Fruit fly (Drosophila melanogaster) whole organism, prepupa: ENCODE measurements around the gene CG11816.

Experiments used
- Blimp-1 ChIP-seq: fragments of 200-800 bp; sonication (Bioruptor generic); optimal IDR thresholded peaks from 3 replicates; lab custom pipeline; 2017; ENCODE audit warnings: missing biosample characterization, missing genetic modification characterization, mild to moderate bottlenecking, moderate library complexity, missing genetic modification reagents
- CG10631 ChIP-seq: fragments of 200-800 bp; sonication (Bioruptor generic); optimal IDR thresholded peaks from 2 replicates; lab custom pipeline; 2016; ENCODE audit warnings: missing biosample characterization, missing genetic modification characterization
- CG11294 ChIP-seq: fragments of 200-800 bp; sonication (Bioruptor generic); IDR thresholded peaks from 2 replicates; pipeline ENCODE4 v1.3.6; 2022; ENCODE audit warnings: missing biosample characterization, missing genetic modification characterization
- CG15336 ChIP-seq: fragments of 200-800 bp; sonication (Bioruptor generic); IDR thresholded peaks from 2 replicates; pipeline ENCODE4 v1.3.6; 2022; ENCODE audit warnings: missing biosample characterization, missing genetic modification characterization
- CG16779 ChIP-seq: fragments of 200-800 bp; sonication (Bioruptor generic); optimal IDR thresholded peaks from 3 replicates; lab custom pipeline; 2017; ENCODE audit warnings: missing biosample characterization, mild to moderate bottlenecking, missing genetic modification characterization
- CG3032 ChIP-seq: fragments of 200-800 bp; optimal IDR thresholded peaks from 2 replicates; lab custom pipeline; 2019; ENCODE audit warnings: missing biosample characterization, mild to moderate bottlenecking, missing genetic modification characterization, moderate library complexity
- CG31627 ChIP-seq: fragments of 200-800 bp; sonication (Bioruptor generic); optimal IDR thresholded peaks from 3 replicates; lab custom pipeline; 2016; ENCODE audit warnings: missing biosample characterization, missing genetic modification characterization
- CG32006 ChIP-seq: fragments of 200-800 bp; sonication (Bioruptor generic); optimal IDR thresholded peaks from 3 replicates; lab custom pipeline; 2017; ENCODE audit warnings: missing biosample characterization, mild to moderate bottlenecking, missing genetic modification characterization
- CG3919 ChIP-seq: fragments of 200-800 bp; sonication (Bioruptor generic); optimal IDR thresholded peaks from 3 replicates; lab custom pipeline; 2016; ENCODE audit warnings: missing biosample characterization, missing genetic modification characterization
- CG4318 ChIP-seq: fragments of 200-800 bp; sonication (Bioruptor generic); optimal IDR thresholded peaks from 3 replicates; lab custom pipeline; 2017; ENCODE audit warnings: missing biosample characterization, mild to moderate bottlenecking, missing genetic modification characterization
- CG6276 ChIP-seq: fragments of 200-800 bp; sonication (Bioruptor generic); optimal IDR thresholded peaks from 2 replicates; lab custom pipeline; 2017; ENCODE audit warnings: missing biosample characterization, mild to moderate bottlenecking, missing genetic modification characterization
- CG6792 ChIP-seq: fragments of 200-800 bp; sonication (Bioruptor generic); optimal IDR thresholded peaks from 3 replicates; lab custom pipeline; 2016; ENCODE audit warnings: missing biosample characterization, missing genetic modification characterization
- CG6854 ChIP-seq: fragments of 200-800 bp; sonication (Bioruptor generic); optimal IDR thresholded peaks from 2 replicates; lab custom pipeline; 2017; ENCODE audit warnings: missing biosample characterization, mild to moderate bottlenecking, missing genetic modification characterization
- CG8119 ChIP-seq: fragments of 200-800 bp; sonication (Bioruptor generic); IDR thresholded peaks from 3 replicates; pipeline ENCODE4 v1.3.6; 2022; ENCODE audit warnings: missing biosample characterization, missing genetic modification characterization
- CG8319 ChIP-seq: fragments of 200-800 bp; sonication (Bioruptor generic); optimal IDR thresholded peaks from 3 replicates; lab custom pipeline; 2016; ENCODE audit warnings: missing biosample characterization, missing genetic modification characterization
- Eip75B ChIP-seq: fragments of 200-800 bp; sonication (Bioruptor generic); optimal IDR thresholded peaks from 3 replicates; lab custom pipeline; 2016; ENCODE audit warnings: missing biosample characterization, missing genetic modification characterization
- Eip78C ChIP-seq: fragments of 200-800 bp; sonication (Bioruptor generic); peaks from one replicate; lab custom pipeline; 2016; ENCODE audit warnings: missing biosample characterization, missing genetic modification characterization
- Eip93F ChIP-seq: fragments of 200-800 bp; sonication (Bioruptor generic); optimal IDR thresholded peaks from 2 replicates; lab custom pipeline; 2016; ENCODE audit warnings: missing biosample characterization, mild to moderate bottlenecking, missing genetic modification characterization
- Ets21C ChIP-seq: fragments of 200-800 bp; sonication (Bioruptor generic); optimal IDR thresholded peaks from 3 replicates; lab custom pipeline; 2016; ENCODE audit warnings: missing biosample characterization, missing genetic modification characterization
- Ets96B ChIP-seq: fragments of 200-800 bp; optimal IDR thresholded peaks from 2 replicates; lab custom pipeline; 2019; ENCODE audit warnings: missing biosample characterization, mild to moderate bottlenecking, missing genetic modification characterization, moderate library complexity
- Gug ChIP-seq: fragments of 200-800 bp; sonication (Bioruptor generic); IDR thresholded peaks from 2 replicates; pipeline ENCODE4 v1.3.6; 2022; ENCODE audit warnings: missing biosample characterization, missing genetic modification characterization
- Hr38 ChIP-seq: sonication (Bioruptor generic); optimal IDR thresholded peaks from 2 replicates; lab custom pipeline; 2016; ENCODE audit warnings: missing biosample characterization, missing genetic modification characterization
- Hr39 ChIP-seq: fragments of 200-800 bp; sonication (Bioruptor generic); optimal IDR thresholded peaks from 2 replicates; lab custom pipeline; 2016; ENCODE audit warnings: missing biosample characterization, missing genetic modification characterization
- Hr4 ChIP-seq: fragments of 200-800 bp; sonication (Bioruptor generic); optimal IDR thresholded peaks from 3 replicates; lab custom pipeline; 2016; ENCODE audit warnings: missing biosample characterization, missing genetic modification characterization
- Lpt ChIP-seq: fragments of 200-800 bp; sonication (Bioruptor generic); optimal IDR thresholded peaks from 3 replicates; lab custom pipeline; 2016; ENCODE audit warnings: missing biosample characterization, missing genetic modification characterization
- OdsH ChIP-seq: fragments of 200-800 bp; sonication (Bioruptor generic); optimal IDR thresholded peaks from 3 replicates; lab custom pipeline; 2016; ENCODE audit warnings: missing biosample characterization, missing genetic modification characterization
- Smox ChIP-seq: fragments of 200-800 bp; sonication (Bioruptor generic); optimal IDR thresholded peaks from 3 replicates; lab custom pipeline; 2016; ENCODE audit warnings: missing biosample characterization, missing genetic modification characterization
- Sox102F ChIP-seq: fragments of 200-800 bp; sonication (Bioruptor generic); optimal IDR thresholded peaks from 2 replicates; lab custom pipeline; 2016; ENCODE audit warnings: missing biosample characterization, mild to moderate bottlenecking, missing genetic modification characterization
- Sox14 ChIP-seq: fragments of 200-800 bp; sonication (Bioruptor generic); optimal IDR thresholded peaks from 3 replicates; lab custom pipeline; 2016; ENCODE audit warnings: missing biosample characterization, missing genetic modification characterization
- achi ChIP-seq: fragments of 200-800 bp; sonication (Bioruptor generic); optimal IDR thresholded peaks from 3 replicates; lab custom pipeline; 2016; ENCODE audit warnings: missing biosample characterization, missing genetic modification characterization
- acj6 ChIP-seq: fragments of 200-800 bp; sonication (Bioruptor generic); optimal IDR thresholded peaks from 3 replicates; lab custom pipeline; 2016; ENCODE audit warnings: missing biosample characterization, missing genetic modification characterization
- dsx ChIP-seq: fragments of 200-800 bp; optimal IDR thresholded peaks from 3 replicates; lab custom pipeline; 2019; ENCODE audit warnings: missing biosample characterization, mild to moderate bottlenecking, missing genetic modification characterization, moderate library complexity; ENCODE audit not compliant: poor library complexity, severe bottlenecking
- eg ChIP-seq: fragments of 200-800 bp; sonication (Bioruptor generic); IDR thresholded peaks from 3 replicates; pipeline ENCODE4 v1.3.6; 2022; ENCODE audit warnings: missing biosample characterization, missing genetic modification characterization
- esn ChIP-seq: fragments of 200-800 bp; sonication (Bioruptor generic); optimal IDR thresholded peaks from 2 replicates; lab custom pipeline; 2016; ENCODE audit warnings: missing biosample characterization, mild to moderate bottlenecking, missing genetic modification characterization, moderate library complexity
- fd59A ChIP-seq: fragments of 200-800 bp; sonication (Bioruptor generic); optimal IDR thresholded peaks from 2 replicates; lab custom pipeline; 2017; ENCODE audit warnings: missing biosample characterization, mild to moderate bottlenecking, missing genetic modification characterization, missing genetic modification reagents
- fd85E ChIP-seq: fragments of 200-800 bp; sonication (Bioruptor generic); optimal IDR thresholded peaks from 3 replicates; lab custom pipeline; 2016; ENCODE audit warnings: missing biosample characterization, missing genetic modification characterization
- fkh ChIP-seq: fragments of 200-800 bp; sonication (Bioruptor generic); optimal IDR thresholded peaks from 3 replicates; lab custom pipeline; 2017; ENCODE audit warnings: missing biosample characterization, mild to moderate bottlenecking, missing genetic modification characterization, moderate library complexity
- net ChIP-seq: fragments of 200-800 bp; sonication (Bioruptor generic); optimal IDR thresholded peaks from 3 replicates; lab custom pipeline; 2016; ENCODE audit warnings: missing biosample characterization, missing genetic modification characterization
- pdm3 ChIP-seq: fragments of 200-800 bp; sonication (Bioruptor generic); optimal IDR thresholded peaks from 3 replicates; lab custom pipeline; 2016; ENCODE audit warnings: missing biosample characterization, missing genetic modification characterization
- salr ChIP-seq, 2 experiments: fragments of 200-800 bp; sonication (Bioruptor generic); optimal IDR thresholded peaks; 3 replicates each; lab custom pipeline; 2016 to 2018; ENCODE audit warnings: missing biosample characterization in 2 of 2, missing genetic modification characterization in 2 of 2, mild to moderate bottlenecking in 1 of 2
- spab ChIP-seq: fragments of 200-800 bp; sonication (Bioruptor generic); optimal IDR thresholded peaks from 2 replicates; lab custom pipeline; 2017; ENCODE audit warnings: missing biosample characterization, mild to moderate bottlenecking, missing genetic modification characterization, missing genetic modification reagents
- ss ChIP-seq, 2 experiments: fragments of 200-800 bp; sonication (Bioruptor generic); optimal IDR thresholded peaks; 2 replicates in 1 of 2; 3 replicates in 1 of 2; lab custom pipeline; 2017 to 2018; ENCODE audit warnings: mild to moderate bottlenecking in 2 of 2, missing biosample characterization in 2 of 2, missing genetic modification characterization in 2 of 2, moderate library complexity in 1 of 2

CG11816 gene

dm6 chrX:13568127-13568526, 12.5 kb upstream of the CG11816 start (continued):
- peak; percentile 52 for TF ChIP-seq Smox (GFP tag; lab: Kevin White, UChicago)
- TF ChIP-seq fkh = no peak
- peak; percentile 31 for TF ChIP-seq OdsH
- TF ChIP-seq salr (GFP tag; optimal IDR thresholded peaks at IDR 0.05; lab: Kevin White, UChicago) = no peak
- peak; percentile 42; the same call in 1 of the 3 replicates for TF ChIP-seq CG8119 (GFP tag; lab: Robert Waterston, UW)
- peak; percentile 57 for TF ChIP-seq Hr39 (GFP tag; lab: Kevin White, UChicago)
- peak; percentile 61 for TF ChIP-seq CG31627
- TF ChIP-seq achi = peak; percentile 52
- 0 out of 2 replicates have a peak, but pooled peaks have one; percentile 18 for TF ChIP-seq CG11294 (GFP tag; lab: Robert Waterston, UW)
- peak; percentile 14 for TF ChIP-seq CG8319 (GFP tag; lab: Kevin White, UChicago)
- TF ChIP-seq CG4318 (GFP tag; lab: Kevin White, UChicago) = no peak
- no peak for TF ChIP-seq Blimp-1 (GFP tag; lab: Kevin White, UChicago)
- TF ChIP-seq spab = no peak

- TF ChIP-seq Hr4 (GFP tag; lab: Kevin White, UChicago) = peak; percentile 5
- peak; percentile 56; the same call in 1 of the 2 replicates for TF ChIP-seq CG15336 (GFP tag; lab: Robert Waterston, UW)
- peak; percentile 9 for TF ChIP-seq CG6792
- TF ChIP-seq eg (GFP tag; lab: Robert Waterston, UW) = no peak
- TF ChIP-seq Sox14 (GFP tag; lab: Kevin White, UChicago) = peak; percentile 60
- peak; percentile 71 for TF ChIP-seq Eip78C (GFP tag; lab: Kevin White, UChicago)
- peak; percentile 45 for TF ChIP-seq Lpt (GFP tag; lab: Kevin White, UChicago)
- TF ChIP-seq CG10631 = peak; percentile 48
- TF ChIP-seq pdm3 (GFP tag; lab: Kevin White, UChicago) = peak; percentile 49
- peak; percentile 26 for TF ChIP-seq acj6 (GFP tag; lab: Kevin White, UChicago)
- TF ChIP-seq salr (GFP tag; optimal IDR thresholded peaks at IDR 0.05; lab: Kevin White, UChicago) = peak in 1 of 2 experiments; percentile 15
- TF ChIP-seq OdsH = peak; percentile 49
- no peak for TF ChIP-seq Eip75B (GFP tag; lab: Kevin White, UChicago)
- TF ChIP-seq fd85E (GFP tag; lab: Kevin White, UChicago) = no peak
- no peak for TF ChIP-seq Ets21C (GFP tag; lab: Kevin White, UChicago)
- no peak for TF ChIP-seq CG16779 (tag; lab: Kevin White, UChicago)
- peak; percentile 20 for TF ChIP-seq Ets96B (tag; lab: Kevin White, UChicago)
- peak; percentile 7 for TF ChIP-seq CG31627
- peak; percentile 39; the same call in 1 of the 2 replicates for TF ChIP-seq Gug
- TF ChIP-seq ss (GFP tag; optimal IDR thresholded peaks at IDR 0.05; lab: Kevin White, UChicago) = peak in 1 of 2 experiments; percentile 22
- TF ChIP-seq fd59A (GFP tag; lab: Kevin White, UChicago) = peak; percentile 31
- TF ChIP-seq Sox102F (GFP tag; lab: Kevin White, UChicago) = no peak
- no peak for TF ChIP-seq CG6854 (GFP tag; lab: Kevin White, UChicago)
- no peak for TF ChIP-seq dsx (GFP tag; lab: Kevin White, UChicago)
- TF ChIP-seq CG6276 = peak; percentile 5
- TF ChIP-seq CG8119 (GFP tag; lab: Robert Waterston, UW) = peak; percentile 71
- TF ChIP-seq CG3032 (tag; lab: Kevin White, UChicago) = peak; percentile 11
- TF ChIP-seq esn (GFP tag; lab: Kevin White, UChicago) = no peak
- peak; percentile 33 for TF ChIP-seq achi
- peak; percentile 25 for TF ChIP-seq CG4318 (GFP tag; lab: Kevin White, UChicago)
- no peak for TF ChIP-seq CG3919
- peak; percentile 21 for TF ChIP-seq net (GFP tag; lab: Kevin White, UChicago)
- TF ChIP-seq CG11294 (GFP tag; lab: Robert Waterston, UW) = no peak; the same call in 1 of the 2 replicates
- no peak for TF ChIP-seq Eip93F (GFP tag; lab: Kevin White, UChicago)
- TF ChIP-seq CG32006 (GFP tag; lab: Kevin White, UChicago) = peak; percentile 64
- TF ChIP-seq Hr38 (GFP tag; lab: Kevin White, UChicago) = no peak
- peak; percentile 28 for TF ChIP-seq Hr39 (GFP tag; lab: Kevin White, UChicago)
Measured at dm6 chrX:13565490-13566156, 10.0 kb upstream of the CG11816 start.
